Worm (Caenorhabditis elegans) whole organism, midembryonic: Measurements from ENCODE around the gene srw-36.

Experiments
- T22C8.4 ChIP-seq: fragments of 200-800 bp; sonication (Bioruptor generic); IDR thresholded peaks from 2 replicates; pipeline ENCODE4 v1.3.6; 2022; ENCODE audit warnings: missing genetic modification characterization, missing compliant biosample characterization
- cog-1 ChIP-seq: sonication (generic microtip); optimal IDR thresholded peaks from 2 replicates; lab custom pipeline; 2016; ENCODE audit warnings: missing genetic modification characterization, missing compliant biosample characterization
- flt-1 ChIP-seq: fragments of 200-800 bp; sonication (Bioruptor generic); IDR thresholded peaks from 2 replicates; pipeline ENCODE4 v1.3.6; 2022; ENCODE audit warnings: missing genetic modification characterization, missing compliant biosample characterization
- klf-2 ChIP-seq: fragments of 200-800 bp; sonication (Bioruptor generic); conservative IDR thresholded peaks from 2 replicates; pipeline ENCODE4 v1.3.6; 2022; ENCODE audit warnings: missing genetic modification reagents, missing genetic modification characterization, missing compliant biosample characterization
- med-1 ChIP-seq: sonication (generic microtip); optimal IDR thresholded peaks from 2 replicates; lab custom pipeline; 2017; ENCODE audit warnings: missing genetic modification characterization, mild to moderate bottlenecking, missing compliant biosample characterization, antibody characterized with exemption, missing genetic modification reagents; ENCODE audit not compliant: insufficient read depth
- ref-1 ChIP-seq: fragments of 200-800 bp; sonication (Bioruptor generic); conservative IDR thresholded peaks from 2 replicates; pipeline ENCODE4 v1.3.6; 2022; ENCODE audit warnings: missing genetic modification reagents, missing genetic modification characterization, missing compliant biosample characterization
- tab-1 ChIP-seq: fragments of 200-800 bp; sonication (Bioruptor generic); IDR thresholded peaks from 2 replicates; pipeline ENCODE4 v1.3.6; 2022; ENCODE audit warnings: missing genetic modification characterization, missing compliant biosample characterization
- ztf-23 ChIP-seq: fragments of 200-800 bp; sonication (Bioruptor generic); IDR thresholded peaks from 2 replicates; pipeline ENCODE4 v1.3.6; 2022; ENCODE audit warnings: missing genetic modification reagents, missing genetic modification characterization, missing compliant biosample characterization
- ztf-29 ChIP-seq: fragments of 200-800 bp; sonication (Bioruptor generic); IDR thresholded peaks from 2 replicates; pipeline ENCODE4 v1.3.6; 2022; ENCODE audit warnings: missing genetic modification reagents, missing genetic modification characterization, missing compliant biosample characterization

The srw-36 gene

ce11 chrV:16731600-16731999 is 48.6 kb downstream of the srw-36 start, which contains the start of gene srz-100:
TSS of gene srz-100 (plus strand) at chrV:16731900.
- TF ChIP-seq cog-1 (no peak), T22C8.4 (GFP tag; lab: Robert Waterston, UW) (no peak), ref-1 (GFP tag; lab: Robert Waterston, UW) (no peak), klf-2 (GFP tag; lab: Robert Waterston, UW) (no peak), med-1 (GFP tag; lab: Kevin White, UChicago) (no peak), ztf-29 (GFP tag; lab: Robert Waterston, UW) (no peak), flt-1 (GFP tag; lab: Robert Waterston, UW) (no peak), tab-1 (GFP tag; lab: Robert Waterston, UW) (no peak), ztf-23 (GFP tag; lab: Robert Waterston, UW) (no peak)

ce11 chrV:16733681-16734080 is 50.7 kb downstream of the srw-36 start, which contains the start of gene T25E12.16:
TSS of gene T25E12.16 (minus strand) at chrV:16733781.
- TF ChIP-seq klf-2 (GFP tag; lab: Robert Waterston, UW) (no peak), ztf-29 (GFP tag; lab: Robert Waterston, UW) (no peak), T22C8.4 (GFP tag; lab: Robert Waterston, UW) (no peak), tab-1 (GFP tag; lab: Robert Waterston, UW) (no peak), ztf-23 (GFP tag; lab: Robert Waterston, UW) (no peak), flt-1 (GFP tag; lab: Robert Waterston, UW) (no peak), cog-1 (no peak), med-1 (GFP tag; lab: Kevin White, UChicago) (no peak), ref-1 (GFP tag; lab: Robert Waterston, UW) (no peak)
